Fruit fly (Drosophila melanogaster) whole organism, prepupa: ENCODE results near the gene Rsph9.
A peak's percentile ranks its signal among the peaks of the same experiment; 100 is the strongest.

ENCODE experiments used
- Blimp-1 ChIP-seq: fragments of 200-800 bp; sonication (Bioruptor generic); optimal IDR thresholded peaks from 3 replicates; lab custom pipeline; 2017; ENCODE audit warnings: missing biosample characterization, missing genetic modification characterization, mild to moderate bottlenecking, moderate library complexity, missing genetic modification reagents
- CG10669 ChIP-seq: fragments of 200-800 bp; sonication (Bioruptor generic); optimal IDR thresholded peaks from 3 replicates; lab custom pipeline; 2018; ENCODE audit warnings: missing biosample characterization, mild to moderate bottlenecking, missing genetic modification characterization, moderate library complexity
- CG11294 ChIP-seq: fragments of 200-800 bp; sonication (Bioruptor generic); IDR thresholded peaks from 2 replicates; pipeline ENCODE4 v1.3.6; 2022; ENCODE audit warnings: missing biosample characterization, missing genetic modification characterization
- CG11762 ChIP-seq: fragments of 200-800 bp; sonication (Bioruptor generic); optimal IDR thresholded peaks from 3 replicates; lab custom pipeline; 2016; ENCODE audit warnings: missing biosample characterization, missing genetic modification characterization; ENCODE audit not compliant: insufficient read depth
- CG11902 ChIP-seq: fragments of 200-800 bp; sonication (Bioruptor generic); optimal IDR thresholded peaks from 3 replicates; lab custom pipeline; 2016; ENCODE audit warnings: missing biosample characterization, missing genetic modification characterization
- CG15336 ChIP-seq: fragments of 200-800 bp; sonication (Bioruptor generic); IDR thresholded peaks from 2 replicates; pipeline ENCODE4 v1.3.6; 2022; ENCODE audit warnings: missing biosample characterization, missing genetic modification characterization
- CG1621 ChIP-seq: fragments of 200-800 bp; sonication (Bioruptor generic); optimal IDR thresholded peaks from 3 replicates; lab custom pipeline; 2018; ENCODE audit warnings: missing biosample characterization, mild to moderate bottlenecking, missing genetic modification characterization
- CG16779 ChIP-seq: fragments of 200-800 bp; sonication (Bioruptor generic); optimal IDR thresholded peaks from 3 replicates; lab custom pipeline; 2017; ENCODE audit warnings: missing biosample characterization, mild to moderate bottlenecking, missing genetic modification characterization
- CG3032 ChIP-seq: fragments of 200-800 bp; optimal IDR thresholded peaks from 2 replicates; lab custom pipeline; 2019; ENCODE audit warnings: missing biosample characterization, mild to moderate bottlenecking, missing genetic modification characterization, moderate library complexity
- CG31627 ChIP-seq: fragments of 200-800 bp; sonication (Bioruptor generic); optimal IDR thresholded peaks from 3 replicates; lab custom pipeline; 2016; ENCODE audit warnings: missing biosample characterization, missing genetic modification characterization
- CG34406 ChIP-seq: fragments of 200-800 bp; sonication (Bioruptor generic); optimal IDR thresholded peaks from 3 replicates; lab custom pipeline; 2016; ENCODE audit warnings: missing biosample characterization, missing genetic modification characterization
- CG3919 ChIP-seq: fragments of 200-800 bp; sonication (Bioruptor generic); optimal IDR thresholded peaks from 3 replicates; lab custom pipeline; 2016; ENCODE audit warnings: missing biosample characterization, missing genetic modification characterization
- CG4318 ChIP-seq: fragments of 200-800 bp; sonication (Bioruptor generic); optimal IDR thresholded peaks from 3 replicates; lab custom pipeline; 2017; ENCODE audit warnings: missing biosample characterization, mild to moderate bottlenecking, missing genetic modification characterization
- CG6163 ChIP-seq: fragments of 200-800 bp; sonication (Bioruptor generic); IDR thresholded peaks from 3 replicates; pipeline ENCODE4 v1.3.6; 2022; ENCODE audit warnings: missing biosample characterization, missing genetic modification characterization
- CG6276 ChIP-seq: fragments of 200-800 bp; sonication (Bioruptor generic); optimal IDR thresholded peaks from 2 replicates; lab custom pipeline; 2017; ENCODE audit warnings: missing biosample characterization, mild to moderate bottlenecking, missing genetic modification characterization
- CG6792 ChIP-seq: fragments of 200-800 bp; sonication (Bioruptor generic); optimal IDR thresholded peaks from 3 replicates; lab custom pipeline; 2016; ENCODE audit warnings: missing biosample characterization, missing genetic modification characterization
- CG6808 ChIP-seq: fragments of 200-800 bp; sonication (Bioruptor generic); optimal IDR thresholded peaks from 3 replicates; lab custom pipeline; 2017; ENCODE audit warnings: missing biosample characterization, missing genetic modification characterization, mild to moderate bottlenecking, moderate library complexity, missing genetic modification reagents
- CG7368 ChIP-seq: fragments of 200-800 bp; sonication (Bioruptor generic); optimal IDR thresholded peaks from 3 replicates; lab custom pipeline; 2016; ENCODE audit warnings: missing biosample characterization, missing genetic modification characterization
- CG8119 ChIP-seq: fragments of 200-800 bp; sonication (Bioruptor generic); IDR thresholded peaks from 3 replicates; pipeline ENCODE4 v1.3.6; 2022; ENCODE audit warnings: missing biosample characterization, missing genetic modification characterization
- CG8319 ChIP-seq: fragments of 200-800 bp; sonication (Bioruptor generic); optimal IDR thresholded peaks from 3 replicates; lab custom pipeline; 2016; ENCODE audit warnings: missing biosample characterization, missing genetic modification characterization
- CG8632 ChIP-seq: fragments of 200-800 bp; sonication (Bioruptor generic); optimal IDR thresholded peaks from 3 replicates; lab custom pipeline; 2016; ENCODE audit warnings: missing biosample characterization, missing genetic modification characterization
- Eip75B ChIP-seq: fragments of 200-800 bp; sonication (Bioruptor generic); optimal IDR thresholded peaks from 3 replicates; lab custom pipeline; 2016; ENCODE audit warnings: missing biosample characterization, missing genetic modification characterization
- Eip78C ChIP-seq: fragments of 200-800 bp; sonication (Bioruptor generic); peaks from one replicate; lab custom pipeline; 2016; ENCODE audit warnings: missing biosample characterization, missing genetic modification characterization
- Eip93F ChIP-seq: fragments of 200-800 bp; sonication (Bioruptor generic); optimal IDR thresholded peaks from 2 replicates; lab custom pipeline; 2016; ENCODE audit warnings: missing biosample characterization, mild to moderate bottlenecking, missing genetic modification characterization
- Ets21C ChIP-seq: fragments of 200-800 bp; sonication (Bioruptor generic); optimal IDR thresholded peaks from 3 replicates; lab custom pipeline; 2016; ENCODE audit warnings: missing biosample characterization, missing genetic modification characterization
- Ets96B ChIP-seq: fragments of 200-800 bp; optimal IDR thresholded peaks from 2 replicates; lab custom pipeline; 2019; ENCODE audit warnings: missing biosample characterization, mild to moderate bottlenecking, missing genetic modification characterization, moderate library complexity
- Hr38 ChIP-seq: sonication (Bioruptor generic); optimal IDR thresholded peaks from 2 replicates; lab custom pipeline; 2016; ENCODE audit warnings: missing biosample characterization, missing genetic modification characterization
- Hr39 ChIP-seq: fragments of 200-800 bp; sonication (Bioruptor generic); optimal IDR thresholded peaks from 2 replicates; lab custom pipeline; 2016; ENCODE audit warnings: missing biosample characterization, missing genetic modification characterization
- Hr4 ChIP-seq: fragments of 200-800 bp; sonication (Bioruptor generic); optimal IDR thresholded peaks from 3 replicates; lab custom pipeline; 2016; ENCODE audit warnings: missing biosample characterization, missing genetic modification characterization
- Lpt ChIP-seq: fragments of 200-800 bp; sonication (Bioruptor generic); optimal IDR thresholded peaks from 3 replicates; lab custom pipeline; 2016; ENCODE audit warnings: missing biosample characterization, missing genetic modification characterization
- Met ChIP-seq: fragments of 200-800 bp; sonication (Bioruptor generic); optimal IDR thresholded peaks from 3 replicates; lab custom pipeline; 2016; ENCODE audit warnings: missing biosample characterization, missing genetic modification characterization
- OdsH ChIP-seq: fragments of 200-800 bp; sonication (Bioruptor generic); optimal IDR thresholded peaks from 3 replicates; lab custom pipeline; 2016; ENCODE audit warnings: missing biosample characterization, missing genetic modification characterization
- Smox ChIP-seq: fragments of 200-800 bp; sonication (Bioruptor generic); optimal IDR thresholded peaks from 3 replicates; lab custom pipeline; 2016; ENCODE audit warnings: missing biosample characterization, missing genetic modification characterization
- Sox102F ChIP-seq: fragments of 200-800 bp; sonication (Bioruptor generic); optimal IDR thresholded peaks from 2 replicates; lab custom pipeline; 2016; ENCODE audit warnings: missing biosample characterization, mild to moderate bottlenecking, missing genetic modification characterization
- Sox15 ChIP-seq: fragments of 200-800 bp; sonication (Bioruptor generic); optimal IDR thresholded peaks from 3 replicates; lab custom pipeline; 2016; ENCODE audit warnings: missing biosample characterization, missing genetic modification characterization
- achi ChIP-seq: fragments of 200-800 bp; sonication (Bioruptor generic); optimal IDR thresholded peaks from 3 replicates; lab custom pipeline; 2016; ENCODE audit warnings: missing biosample characterization, missing genetic modification characterization
- dsx ChIP-seq: fragments of 200-800 bp; optimal IDR thresholded peaks from 3 replicates; lab custom pipeline; 2019; ENCODE audit warnings: missing biosample characterization, mild to moderate bottlenecking, missing genetic modification characterization, moderate library complexity; ENCODE audit not compliant: poor library complexity, severe bottlenecking
- eg ChIP-seq: fragments of 200-800 bp; sonication (Bioruptor generic); IDR thresholded peaks from 3 replicates; pipeline ENCODE4 v1.3.6; 2022; ENCODE audit warnings: missing biosample characterization, missing genetic modification characterization
- fd85E ChIP-seq: fragments of 200-800 bp; sonication (Bioruptor generic); optimal IDR thresholded peaks from 3 replicates; lab custom pipeline; 2016; ENCODE audit warnings: missing biosample characterization, missing genetic modification characterization
- lz ChIP-seq: fragments of 200-800 bp; sonication (Bioruptor generic); optimal IDR thresholded peaks from 3 replicates; lab custom pipeline; 2016; ENCODE audit warnings: missing biosample characterization, missing genetic modification characterization
- net ChIP-seq: fragments of 200-800 bp; sonication (Bioruptor generic); optimal IDR thresholded peaks from 3 replicates; lab custom pipeline; 2016; ENCODE audit warnings: missing biosample characterization, missing genetic modification characterization
- pdm3 ChIP-seq: fragments of 200-800 bp; sonication (Bioruptor generic); optimal IDR thresholded peaks from 3 replicates; lab custom pipeline; 2016; ENCODE audit warnings: missing biosample characterization, missing genetic modification characterization
- salr ChIP-seq, 2 experiments: fragments of 200-800 bp; sonication (Bioruptor generic); optimal IDR thresholded peaks; 3 replicates each; lab custom pipeline; 2016 to 2018; ENCODE audit warnings: missing biosample characterization in 2 of 2, missing genetic modification characterization in 2 of 2, mild to moderate bottlenecking in 1 of 2
- ss ChIP-seq, 2 experiments: fragments of 200-800 bp; sonication (Bioruptor generic); optimal IDR thresholded peaks; 2 replicates in 1 of 2; 3 replicates in 1 of 2; lab custom pipeline; 2017 to 2018; ENCODE audit warnings: mild to moderate bottlenecking in 2 of 2, missing biosample characterization in 2 of 2, missing genetic modification characterization in 2 of 2, moderate library complexity in 1 of 2
- svp ChIP-seq: fragments of 200-800 bp; sonication (Bioruptor generic); peaks from one replicate; lab custom pipeline; 2016; ENCODE audit warnings: missing biosample characterization, missing genetic modification characterization
- topi ChIP-seq: fragments of 200-800 bp; sonication (Bioruptor generic); optimal IDR thresholded peaks from 3 replicates; lab custom pipeline; 2016; ENCODE audit warnings: missing biosample characterization, missing genetic modification characterization
- vri ChIP-seq: fragments of 200-800 bp; sonication (Bioruptor generic); optimal IDR thresholded peaks from 3 replicates; lab custom pipeline; 2016; ENCODE audit warnings: missing biosample characterization, mild to moderate bottlenecking, missing genetic modification characterization

Rsph9 gene

dm6 chr2L:17427929-17428456 lies 15.6 kb upstream of the Rsph9 start (continued):
- TF ChIP-seq CG3919 (GFP tag; lab: Kevin White, UChicago): peak; percentile 51
- TF ChIP-seq dsx (GFP tag; lab: Kevin White, UChicago): peak; percentile 55
- peak; percentile 0 to 14 for TF ChIP-seq salr (GFP tag; optimal IDR thresholded peaks at IDR 0.05; lab: Kevin White, UChicago)
- peak; percentile 1 for TF ChIP-seq CG34406 (GFP tag; lab: Kevin White, UChicago)
- TF ChIP-seq CG16779 (tag; lab: Kevin White, UChicago): peak; percentile 44
- peak; percentile 39 for TF ChIP-seq Sox102F (GFP tag; lab: Kevin White, UChicago)
- TF ChIP-seq Ets96B: peak; percentile 32
- TF ChIP-seq Sox15 (GFP tag; lab: Kevin White, UChicago): no peak
- peak; percentile 63 for TF ChIP-seq CG6808 (GFP tag; lab: Kevin White, UChicago)
- TF ChIP-seq Hr39 (GFP tag; lab: Kevin White, UChicago): no peak
- TF ChIP-seq CG11902 (GFP tag; lab: Kevin White, UChicago): no peak
- TF ChIP-seq CG11762 (GFP tag; lab: Kevin White, UChicago): no peak
- TF ChIP-seq Eip75B: peak; percentile 41
- TF ChIP-seq CG6792: no peak
- TF ChIP-seq CG6276: peak; percentile 28
- peak; percentile 27 for TF ChIP-seq CG7368 (GFP tag; lab: Kevin White, UChicago)

- no peak for TF ChIP-seq CG34406 (GFP tag; lab: Kevin White, UChicago)
- TF ChIP-seq CG31627 (GFP tag; lab: Kevin White, UChicago): peak; percentile 15
- peak; percentile 2 for TF ChIP-seq Eip75B
- TF ChIP-seq CG11762 (GFP tag; lab: Kevin White, UChicago): peak; percentile 10
- TF ChIP-seq dsx (GFP tag; lab: Kevin White, UChicago): no peak
- TF ChIP-seq OdsH: peak; percentile 54
- TF ChIP-seq net: peak; percentile 7
- TF ChIP-seq Met: peak; percentile 42
- TF ChIP-seq Hr4 (GFP tag; lab: Kevin White, UChicago): peak; percentile 55
- peak; percentile 3 for TF ChIP-seq pdm3
- TF ChIP-seq ss (GFP tag; optimal IDR thresholded peaks at IDR 0.05; lab: Kevin White, UChicago): no peak
- TF ChIP-seq Hr38: no peak
- TF ChIP-seq vri: no peak
- TF ChIP-seq CG10669 (GFP tag; lab: Kevin White, UChicago): peak; percentile 4
- TF ChIP-seq CG8119 (GFP tag; lab: Robert Waterston, UW): 0 out of 3 replicates have a peak, but pooled peaks have one; percentile 28
- no peak for TF ChIP-seq fd85E
- peak; percentile 75 for TF ChIP-seq Eip78C (GFP tag; lab: Kevin White, UChicago)
- TF ChIP-seq Smox (GFP tag; lab: Kevin White, UChicago): peak; percentile 10
- TF ChIP-seq CG6808 (GFP tag; lab: Kevin White, UChicago): peak; percentile 41
- no peak for TF ChIP-seq CG11294 (GFP tag; lab: Robert Waterston, UW)
- TF ChIP-seq CG6163 (GFP tag; lab: Robert Waterston, UW): 0 out of 3 replicates have a peak, but pooled peaks have one; percentile 33
- peak; percentile 24; the same call in 1 of the 3 replicates for TF ChIP-seq eg (GFP tag; lab: Robert Waterston, UW)
- TF ChIP-seq CG7368 (GFP tag; lab: Kevin White, UChicago): no peak
- no peak for TF ChIP-seq Ets21C
- TF ChIP-seq svp (GFP tag; lab: Kevin White, UChicago): peak; percentile 56
- no peak for TF ChIP-seq CG6792
- TF ChIP-seq CG3032 (tag; lab: Kevin White, UChicago): peak; percentile 26
- TF ChIP-seq CG1621 (tag; lab: Kevin White, UChicago): peak; percentile 3
- peak; percentile 1 for TF ChIP-seq Sox15 (GFP tag; lab: Kevin White, UChicago)
- peak; percentile 17 for TF ChIP-seq CG3919 (GFP tag; lab: Kevin White, UChicago)
- no peak for TF ChIP-seq topi (GFP tag; lab: Kevin White, UChicago)
- no peak for TF ChIP-seq Blimp-1
- TF ChIP-seq CG8319: no peak
- TF ChIP-seq CG8632 (GFP tag; lab: Kevin White, UChicago): peak; percentile 20
- no peak for TF ChIP-seq Eip93F
- TF ChIP-seq lz: peak; percentile 30
- TF ChIP-seq CG4318 (GFP tag; lab: Kevin White, UChicago): peak; percentile 52
- TF ChIP-seq Sox102F (GFP tag; lab: Kevin White, UChicago): peak; percentile 4
- TF ChIP-seq CG15336 (GFP tag; lab: Robert Waterston, UW): peak; percentile 57
- TF ChIP-seq Lpt: no peak
- TF ChIP-seq Ets96B: peak; percentile 40
- TF ChIP-seq achi: peak; percentile 27
- no peak for TF ChIP-seq CG11902 (GFP tag; lab: Kevin White, UChicago)
These were observed 14.8 kb upstream of the Rsph9 start for dm6 chr2L:17427187-17427586.
